Fruit fly (Drosophila melanogaster): Measurements from ENCODE around the gene SIFaR.

DNA sequence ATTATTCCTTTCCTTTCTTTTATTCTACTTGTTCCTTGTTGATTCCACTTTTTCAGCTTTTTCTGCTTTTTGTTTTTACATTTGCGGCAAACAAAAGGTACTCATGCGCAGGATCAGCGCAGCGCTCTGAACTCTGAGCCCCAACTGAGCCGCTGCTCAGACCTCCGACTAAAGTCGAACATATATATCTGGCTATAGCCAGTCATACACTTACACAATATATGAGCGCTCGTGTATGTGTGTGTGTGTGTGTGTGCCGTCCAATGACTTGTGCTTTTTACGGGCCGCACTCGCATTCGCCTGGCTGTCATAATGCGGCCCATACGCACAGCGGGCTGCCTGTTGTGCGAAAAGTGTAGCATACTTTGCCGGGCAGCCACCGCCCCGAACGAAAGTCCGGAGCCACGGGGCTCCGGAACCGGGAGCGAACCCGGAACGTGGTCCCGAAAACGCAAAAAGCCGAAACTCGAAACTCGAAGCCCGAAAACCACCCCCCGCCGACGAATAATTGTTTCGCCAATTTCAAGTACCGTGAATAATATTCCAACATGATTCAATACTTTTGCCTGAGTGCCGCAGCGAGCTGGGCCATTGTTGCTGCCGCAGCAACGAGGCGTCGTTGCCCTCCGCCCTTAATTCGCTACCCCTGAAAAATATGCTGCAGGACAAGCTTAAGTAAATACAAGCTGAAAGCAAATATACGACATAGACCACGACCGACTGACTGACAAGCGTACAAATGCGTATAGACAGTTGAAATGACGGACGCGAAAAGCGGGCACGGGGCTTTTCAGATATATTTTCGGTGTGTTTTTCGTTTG is 45.9 kb upstream of the SIFaR start:
- TF ChIP-seq CG6854 (GFP tag; optimal IDR thresholded peaks at IDR 0.05) (no peak), Hr38 (GFP tag; optimal IDR thresholded peaks at IDR 0.05) (no peak), Ets21C (GFP tag; optimal IDR thresholded peaks at IDR 0.05) (no peak), Blimp-1 (GFP tag; optimal IDR thresholded peaks at IDR 0.05) (no peak), CG6163 (GFP tag; IDR thresholded peaks at IDR 0.05) (no peak; the same call in 2 of the 3 replicates), Gug (GFP tag; IDR thresholded peaks at IDR 0.05) (no peak), dsx (GFP tag; optimal IDR thresholded peaks at IDR 0.05; ENCODE audit: poor library complexity, severe bottlenecking) (no peak), Ets96B (tag; optimal IDR thresholded peaks at IDR 0.05) (no peak), CG4318 (GFP tag; optimal IDR thresholded peaks at IDR 0.05) (no peak), CG6808 (GFP tag; optimal IDR thresholded peaks at IDR 0.05) (no peak), CG10669 (GFP tag; optimal IDR thresholded peaks at IDR 0.05) (no peak), achi (GFP tag; optimal IDR thresholded peaks at IDR 0.05) (no peak)

Measured in whole organism, prepupa.